Worm (Caenorhabditis elegans) whole organism, L1 larva: ENCODE results near the gene T22B7.4.
A peak's percentile ranks its signal among the peaks of the same experiment; 100 is the strongest.

Experiments
- C16A3.4 ChIP-seq: fragments of 150-350 bp; optimal IDR thresholded peaks from 2 replicates; lab custom pipeline; 2014; ENCODE audit warnings: missing biosample characterization, missing genetic modification characterization
- C34B4.2 ChIP-seq: sonication (generic microtip); optimal IDR thresholded peaks from 2 replicates; lab custom pipeline; 2017; ENCODE audit warnings: mild to moderate bottlenecking, missing genetic modification characterization, missing compliant biosample characterization
- F16B12.6 ChIP-seq: fragments of 150-350 bp; optimal IDR thresholded peaks from 2 replicates; lab custom pipeline; 2014; ENCODE audit warnings: missing biosample characterization, missing genetic modification characterization
- aha-1 ChIP-seq: fragments of 150-350 bp; optimal IDR thresholded peaks from 2 replicates; lab custom pipeline; 2014; ENCODE audit warnings: missing biosample characterization, missing genetic modification characterization
- alr-1 ChIP-seq: fragments of 200-800 bp; sonication (Bioruptor generic); optimal IDR thresholded peaks from 2 replicates; lab custom pipeline; 2018; ENCODE audit warnings: borderline replicate concordance, mild to moderate bottlenecking, missing genetic modification characterization, missing compliant biosample characterization
- aly-2 ChIP-seq: fragments of 150-350 bp; optimal IDR thresholded peaks from 2 replicates; lab custom pipeline; 2014; ENCODE audit warnings: missing biosample characterization, missing genetic modification characterization
- blmp-1 ChIP-seq: fragments of 150-350 bp; optimal IDR thresholded peaks from 2 replicates; lab custom pipeline; 2014; ENCODE audit warnings: missing biosample characterization, missing genetic modification characterization
- ceh-63 ChIP-seq: fragments of 200-800 bp; sonication (Bioruptor generic); optimal IDR thresholded peaks from 2 replicates; lab custom pipeline; 2018; ENCODE audit warnings: mild to moderate bottlenecking, missing genetic modification characterization, missing compliant biosample characterization
- ceh-8 ChIP-seq: fragments of 200-800 bp; sonication (Bioruptor generic); optimal IDR thresholded peaks from 2 replicates; lab custom pipeline; 2018; ENCODE audit warnings: mild to moderate bottlenecking, missing genetic modification characterization, moderate library complexity, missing compliant biosample characterization
- ceh-82 ChIP-seq, 3 experiments: fragments of 150-350 bp in 1 of 3; sonication (generic microtip) in 2 of 3; optimal IDR thresholded peaks; 2 replicates each; lab custom pipeline; 2014 to 2017; ENCODE audit warnings: missing biosample characterization in 3 of 3, missing genetic modification characterization in 3 of 3
- ceh-88 ChIP-seq: fragments of 200-800 bp; sonication (Bioruptor generic); IDR thresholded peaks from 2 replicates; pipeline ENCODE4 v1.3.6; 2022; ENCODE audit warnings: missing genetic modification characterization, missing compliant biosample characterization
- ces-1 ChIP-seq: fragments of 150-350 bp; optimal IDR thresholded peaks from 2 replicates; lab custom pipeline; 2014; ENCODE audit warnings: missing biosample characterization, missing genetic modification reagents, missing genetic modification characterization
- dpl-1 ChIP-seq, 3 experiments: fragments of 150-350 bp in 2 of 3; sonication (generic microtip) in 1 of 3; optimal IDR thresholded peaks; 2 replicates each; lab custom pipeline; 2014 to 2017; ENCODE audit warnings: missing biosample characterization in 3 of 3, missing genetic modification characterization in 3 of 3, missing genetic modification reagents in 3 of 3
- egl-13 ChIP-seq: sonication (generic microtip); optimal IDR thresholded peaks from 2 replicates; lab custom pipeline; 2016; ENCODE audit warnings: missing genotype, missing genetic modification reagents, missing genetic modification characterization, missing compliant biosample characterization
- egl-27 ChIP-seq, 2 experiments: fragments of 150-350 bp in 1 of 2; sonication (generic microtip); optimal IDR thresholded peaks; 3 replicates each; lab custom pipeline; 2017 to 2018; ENCODE audit warnings: missing biosample characterization in 2 of 2, missing genetic modification characterization in 2 of 2, missing genetic modification reagents in 2 of 2
- elt-2 ChIP-seq: sonication (generic microtip); optimal IDR thresholded peaks from 2 replicates; lab custom pipeline; 2016; ENCODE audit warnings: missing genetic modification characterization, mild to moderate bottlenecking, inconsistent platforms, missing compliant biosample characterization, missing genetic modification reagents
- ets-5 ChIP-seq: fragments of 200-800 bp; sonication (Bioruptor generic); IDR thresholded peaks from 2 replicates; pipeline ENCODE4 v1.3.6; 2022; ENCODE audit warnings: missing genetic modification characterization, missing compliant biosample characterization
- fos-1 ChIP-seq: fragments of 150-350 bp; optimal IDR thresholded peaks from 2 replicates; lab custom pipeline; 2014; ENCODE audit warnings: missing biosample characterization, missing genetic modification characterization
- grh-1 ChIP-seq: fragments of 200-800 bp; sonication (Bioruptor generic); IDR thresholded peaks from 2 replicates; pipeline ENCODE4 v1.3.6; 2022; ENCODE audit warnings: missing genetic modification reagents, missing genetic modification characterization, missing compliant biosample characterization
- hlh-17 ChIP-seq: fragments of 200-800 bp; sonication (Bioruptor generic); optimal IDR thresholded peaks from 2 replicates; lab custom pipeline; 2018; ENCODE audit warnings: missing genetic modification characterization, mild to moderate bottlenecking, missing compliant biosample characterization, moderate library complexity, borderline replicate concordance
- hlh-4 ChIP-seq: sonication (generic microtip); optimal IDR thresholded peaks from 2 replicates; lab custom pipeline; 2016; ENCODE audit warnings: mild to moderate bottlenecking, missing genetic modification characterization, missing compliant biosample characterization
- hpl-2 ChIP-seq: fragments of 150-350 bp; optimal IDR thresholded peaks from 2 replicates; lab custom pipeline; 2014; ENCODE audit warnings: missing biosample characterization, missing genetic modification reagents, missing genetic modification characterization
- irx-1 ChIP-seq: sonication (generic microtip); optimal IDR thresholded peaks from 2 replicates; lab custom pipeline; 2016; ENCODE audit warnings: missing genetic modification characterization, missing compliant biosample characterization
- jun-1 ChIP-seq: fragments of 150-350 bp; optimal IDR thresholded peaks from 2 replicates; lab custom pipeline; 2014; ENCODE audit warnings: missing biosample characterization, missing genetic modification reagents, missing genetic modification characterization
- lin-35 ChIP-seq, 2 experiments: fragments of 150-350 bp; optimal IDR thresholded peaks; 2 replicates each; lab custom pipeline; 2014; ENCODE audit warnings: missing biosample characterization in 2 of 2, missing genetic modification characterization in 2 of 2, missing genetic modification reagents in 2 of 2
- lin-39 ChIP-seq: fragments of 150-350 bp; optimal IDR thresholded peaks from 2 replicates; lab custom pipeline; 2014; ENCODE audit warnings: missing biosample characterization, missing genetic modification reagents, missing genetic modification characterization
- lir-3 ChIP-seq: sonication (generic microtip); optimal IDR thresholded peaks from 2 replicates; lab custom pipeline; 2016; ENCODE audit warnings: mild to moderate bottlenecking, missing genetic modification characterization, moderate library complexity, missing compliant biosample characterization; ENCODE audit not compliant: poor library complexity
- lsy-2 ChIP-seq, 2 experiments: fragments of 150-350 bp; optimal IDR thresholded peaks; 2 replicates each; lab custom pipeline; 2014; ENCODE audit warnings: missing biosample characterization in 2 of 2, missing genetic modification characterization in 2 of 2
- mab-9 ChIP-seq: fragments of 200-800 bp; sonication (Bioruptor generic); IDR thresholded peaks from 2 replicates; pipeline ENCODE4 v1.3.6; 2022; ENCODE audit warnings: missing genetic modification reagents, missing genetic modification characterization, missing compliant biosample characterization
- mdl-1 ChIP-seq, 2 experiments: fragments of 150-350 bp; optimal IDR thresholded peaks; 2 replicates each; lab custom pipeline; 2014 to 2017; ENCODE audit warnings: missing biosample characterization in 2 of 2, missing genetic modification characterization in 2 of 2, inconsistent platforms in 1 of 2
- mep-1 ChIP-seq: fragments of 150-350 bp; optimal IDR thresholded peaks from 2 replicates; lab custom pipeline; 2014; ENCODE audit warnings: missing biosample characterization, missing genetic modification characterization
- nhr-11 ChIP-seq: fragments of 150-350 bp; optimal IDR thresholded peaks from 2 replicates; lab custom pipeline; 2014; ENCODE audit warnings: missing biosample characterization, missing genetic modification characterization
- nhr-19 ChIP-seq: fragments of 200-800 bp; sonication (Bioruptor generic); conservative IDR thresholded peaks from 2 replicates; pipeline ENCODE4 v1.3.6; 2022; ENCODE audit warnings: missing genetic modification characterization, missing compliant biosample characterization
- nhr-47 ChIP-seq: sonication (generic microtip); optimal IDR thresholded peaks from 2 replicates; lab custom pipeline; 2016; ENCODE audit warnings: mild to moderate bottlenecking, missing genetic modification characterization, moderate library complexity, missing compliant biosample characterization
- nhr-71 ChIP-seq: sonication (generic microtip); optimal IDR thresholded peaks from 2 replicates; lab custom pipeline; 2016; ENCODE audit warnings: mild to moderate bottlenecking, missing genetic modification characterization, moderate library complexity, missing compliant biosample characterization
- nhr-77 ChIP-seq: fragments of 150-350 bp; optimal IDR thresholded peaks from 2 replicates; lab custom pipeline; 2014; ENCODE audit warnings: missing biosample characterization, missing genetic modification characterization
- nhr-84 ChIP-seq: sonication (generic microtip); optimal IDR thresholded peaks from 2 replicates; lab custom pipeline; 2017; ENCODE audit warnings: missing biosample characterization, missing genetic modification characterization
- nhr-90 ChIP-seq: sonication (generic microtip); optimal IDR thresholded peaks from 2 replicates; lab custom pipeline; 2016; ENCODE audit warnings: mild to moderate bottlenecking, missing genetic modification characterization, missing compliant biosample characterization; ENCODE audit not compliant: poor library complexity
- pag-3 ChIP-seq: sonication (generic microtip); optimal IDR thresholded peaks from 2 replicates; lab custom pipeline; 2017; ENCODE audit warnings: missing genetic modification characterization, mild to moderate bottlenecking, missing compliant biosample characterization, antibody characterized with exemption, borderline replicate concordance; ENCODE audit not compliant: insufficient read depth
- pqm-1 ChIP-seq: sonication (generic microtip); optimal IDR thresholded peaks from 3 replicates; lab custom pipeline; 2017; ENCODE audit warnings: missing biosample characterization, missing genetic modification characterization
- snpc-4 ChIP-seq: fragments of 150-350 bp; optimal IDR thresholded peaks from 2 replicates; lab custom pipeline; 2014; ENCODE audit warnings: missing biosample characterization, missing genetic modification characterization
- snu-23 ChIP-seq: sonication (generic microtip); optimal IDR thresholded peaks from 2 replicates; lab custom pipeline; 2016; ENCODE audit warnings: missing genetic modification characterization, missing compliant biosample characterization
- sptf-1 ChIP-seq: fragments of 150-350 bp; optimal IDR thresholded peaks from 2 replicates; lab custom pipeline; 2014; ENCODE audit warnings: missing biosample characterization, missing genetic modification characterization
- swsn-7 ChIP-seq: sonication (generic microtip); optimal IDR thresholded peaks from 2 replicates; lab custom pipeline; 2016; ENCODE audit warnings: missing genetic modification characterization, missing compliant biosample characterization
- tbx-2 ChIP-seq: sonication (generic microtip); optimal IDR thresholded peaks from 2 replicates; lab custom pipeline; 2016; ENCODE audit warnings: missing genetic modification characterization, missing compliant biosample characterization
- tlp-1 ChIP-seq: fragments of 150-350 bp; optimal IDR thresholded peaks from 2 replicates; lab custom pipeline; 2014; ENCODE audit warnings: missing biosample characterization, missing genetic modification characterization
- unc-130 ChIP-seq: fragments of 150-350 bp; optimal IDR thresholded peaks from 2 replicates; lab custom pipeline; 2017; ENCODE audit warnings: missing biosample characterization, missing genetic modification characterization, inconsistent platforms
- unc-62 ChIP-seq: fragments of 150-350 bp; optimal IDR thresholded peaks from 2 replicates; lab custom pipeline; 2014; ENCODE audit warnings: missing biosample characterization, missing genetic modification reagents, missing genetic modification characterization
- unc-86 ChIP-seq: sonication (generic microtip); optimal IDR thresholded peaks from 2 replicates; lab custom pipeline; 2016; ENCODE audit warnings: missing genetic modification characterization, missing compliant biosample characterization
- unc-98 ChIP-seq: fragments of 200-800 bp; sonication (Bioruptor generic); IDR thresholded peaks from 2 replicates; pipeline ENCODE4 v1.3.6; 2022; ENCODE audit warnings: missing genetic modification characterization, missing compliant biosample characterization
- xbp-1 ChIP-seq: sonication (generic microtip); optimal IDR thresholded peaks from 2 replicates; lab custom pipeline; 2016; ENCODE audit warnings: missing genetic modification characterization, missing compliant biosample characterization
- ztf-11 ChIP-seq, 2 experiments: sonication (generic microtip); optimal IDR thresholded peaks; 2 replicates each; lab custom pipeline; 2016 to 2017; ENCODE audit warnings: missing genetic modification characterization in 2 of 2, missing biosample characterization in 1 of 2, missing compliant biosample characterization in 1 of 2

The T22B7.4 gene

DNA sequence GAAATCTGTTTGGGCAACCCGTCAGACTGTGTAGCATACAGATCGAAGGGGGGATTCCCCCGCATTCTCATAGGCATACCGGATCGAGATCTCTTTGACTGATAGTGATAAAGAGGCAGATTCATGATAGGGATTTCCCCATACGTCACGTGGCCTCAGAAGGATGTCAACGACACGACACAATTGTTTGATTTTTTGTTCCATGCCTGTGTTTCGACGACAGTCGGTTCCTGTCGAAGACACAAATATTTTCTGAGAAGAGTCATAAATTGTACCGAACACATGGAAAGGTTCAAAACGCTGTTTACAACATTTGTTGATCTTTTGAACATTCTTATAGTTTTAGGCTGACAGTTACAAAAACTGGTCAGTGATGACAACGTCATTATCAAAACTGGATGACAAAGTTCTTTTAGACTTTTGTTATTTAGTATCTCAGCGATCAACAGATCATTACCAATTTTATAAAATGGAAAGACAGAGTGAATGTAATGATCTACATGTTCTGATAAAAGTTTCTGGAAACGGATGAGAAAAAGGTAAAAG, 12.7 kb downstream of the T22B7.4 start:
- TF ChIP-seq tbx-2 (tag; lab: Kevin White, UChicago) = peak; percentile 20
- TF ChIP-seq mdl-1 (tag; optimal IDR thresholded peaks at IDR 0.05; lab: Kevin White, UChicago) = peak in 1 of 2 experiments; percentile 61
- no peak for TF ChIP-seq sptf-1
- TF ChIP-seq pag-3 = no peak
- peak; percentile 27 for TF ChIP-seq nhr-90
- no peak for TF ChIP-seq ceh-88 (GFP tag; lab: Robert Waterston, UW)
- no peak for TF ChIP-seq snpc-4 (tag; lab: Kevin White, UChicago)
- no peak for TF ChIP-seq ztf-11 (tag; optimal IDR thresholded peaks at IDR 0.05; lab: Kevin White, UChicago)
- no peak for TF ChIP-seq egl-27 (tag; optimal IDR thresholded peaks at IDR 0.05; lab: Kevin White, UChicago)
- TF ChIP-seq ceh-63 (GFP tag; lab: Kevin White, UChicago) = no peak
- TF ChIP-seq nhr-11 (tag; lab: Kevin White, UChicago) = no peak
- TF ChIP-seq alr-1 (tag; lab: Kevin White, UChicago) = no peak
- no peak for TF ChIP-seq tlp-1 (tag; lab: Kevin White, UChicago)
- no peak for TF ChIP-seq mep-1
- TF ChIP-seq nhr-19 (GFP tag; lab: Robert Waterston, UW) = peak; percentile 19; the same call in 1 of the 2 replicates
- TF ChIP-seq hpl-2 (GFP tag; lab: Kevin White, UChicago) = no peak
- TF ChIP-seq swsn-7 = no peak
- no peak for TF ChIP-seq ets-5 (GFP tag; lab: Robert Waterston, UW)
- TF ChIP-seq nhr-77 (tag; lab: Kevin White, UChicago) = peak; percentile 7
- no peak for TF ChIP-seq fos-1 (tag; lab: Kevin White, UChicago)
- TF ChIP-seq snu-23 = peak; percentile 25
- TF ChIP-seq nhr-47 = no peak
- no peak for TF ChIP-seq unc-86
- TF ChIP-seq nhr-71 (tag; lab: Kevin White, UChicago) = peak; percentile 60
- TF ChIP-seq pqm-1 (tag; lab: Kevin White, UChicago) = no peak
- peak; percentile 73 for TF ChIP-seq blmp-1 (tag; lab: Kevin White, UChicago)
- no peak for TF ChIP-seq ces-1
- no peak for TF ChIP-seq unc-98 (GFP tag; lab: Robert Waterston, UW)
- no peak for TF ChIP-seq unc-62
- TF ChIP-seq C16A3.4 = no peak
- TF ChIP-seq dpl-1 (GFP tag; optimal IDR thresholded peaks at IDR 0.05; lab: Kevin White, UChicago) = no peak
- no peak for TF ChIP-seq lin-39 (tag; lab: Kevin White, UChicago)
- TF ChIP-seq lsy-2 (tag; optimal IDR thresholded peaks at IDR 0.05; lab: Kevin White, UChicago) = no peak
- TF ChIP-seq jun-1 (tag; lab: Kevin White, UChicago) = no peak
- TF ChIP-seq ceh-8 (GFP tag; lab: Kevin White, UChicago) = no peak
- TF ChIP-seq nhr-84 (tag; lab: Kevin White, UChicago) = no peak
- TF ChIP-seq egl-13 = no peak
- no peak for TF ChIP-seq hlh-4 (tag; lab: Kevin White, UChicago)
- no peak for TF ChIP-seq ceh-82 (tag; optimal IDR thresholded peaks at IDR 0.05; lab: Kevin White, UChicago)
- TF ChIP-seq elt-2 (tag; lab: Kevin White, UChicago) = no peak
- TF ChIP-seq lin-35 (GFP tag; optimal IDR thresholded peaks at IDR 0.05; lab: Kevin White, UChicago) = peak in 1 of 2 experiments; percentile 15
- no peak for TF ChIP-seq hlh-17
- TF ChIP-seq xbp-1 (tag; lab: Kevin White, UChicago) = no peak
- no peak for TF ChIP-seq C34B4.2 (tag; lab: Kevin White, UChicago)
- TF ChIP-seq irx-1 = no peak
- TF ChIP-seq unc-130 (tag; lab: Kevin White, UChicago) = no peak
- TF ChIP-seq F16B12.6 (tag; lab: Kevin White, UChicago) = no peak
- TF ChIP-seq aly-2 (tag; lab: Kevin White, UChicago) = no peak
- TF ChIP-seq grh-1 (GFP tag; lab: Robert Waterston, UW) = peak; percentile 27; the same call in 1 of the 2 replicates
- TF ChIP-seq aha-1 = no peak
- TF ChIP-seq mab-9 (GFP tag; lab: Robert Waterston, UW) = no peak
- TF ChIP-seq lir-3 = no peak
